Worm (Caenorhabditis elegans): ENCODE measurements around the gene lin-29.

lin-29 gene

ce11 chrII:11960596-11961217, 25.6 kb upstream of the lin-29 start (continued):
- TF ChIP-seq B0261.1 (tag; optimal IDR thresholded peaks at IDR 0.05): peak; percentile 100
- TF ChIP-seq nfya-2 (GFP tag; IDR thresholded peaks at IDR 0.05): 0 out of 2 replicates have a peak, but pooled peaks have one; percentile 79
- TF ChIP-seq gei-17 (GFP tag; optimal IDR thresholded peaks at IDR 0.05): peak; percentile 78
- TF ChIP-seq egrh-3 (GFP tag; IDR thresholded peaks at IDR 0.05): peak; percentile 99
- peak; percentile 92 for TF ChIP-seq ztf-6 (GFP tag; IDR thresholded peaks at IDR 0.05)
- peak; percentile 59 for TF ChIP-seq xnd-1 (tag; optimal IDR thresholded peaks at IDR 0.05)
- no peak for TF ChIP-seq unc-62 (GFP tag; optimal IDR thresholded peaks at IDR 0.05)
- peak; percentile 71 for TF ChIP-seq nhr-80 (tag; optimal IDR thresholded peaks at IDR 0.05)
- TF ChIP-seq sdz-38 (tag; optimal IDR thresholded peaks at IDR 0.05): peak; percentile 60
- peak; percentile 87 for TF ChIP-seq ztf-18 (tag; optimal IDR thresholded peaks at IDR 0.05)
- TF ChIP-seq ceh-58 (GFP tag; IDR thresholded peaks at IDR 0.05): peak; percentile 98
- TF ChIP-seq snpc-4 (GFP tag; optimal IDR thresholded peaks at IDR 0.05): peak; percentile 88
- peak; percentile 14 to 85 (median 78) for TF ChIP-seq snpc-4 (tag; optimal IDR thresholded peaks at IDR 0.05)
- peak; percentile 89 for TF ChIP-seq Y53F4B.3 (GFP tag; IDR thresholded peaks at IDR 0.05)
- peak; percentile 99 for TF ChIP-seq ztf-25 (GFP tag; IDR thresholded peaks at IDR 0.05)
- peak; percentile 99 for TF ChIP-seq zim-3 (tag; optimal IDR thresholded peaks at IDR 0.05)
- peak; percentile 89 for TF ChIP-seq F49E8.2 (tag; optimal IDR thresholded peaks at IDR 0.05; ENCODE audit: insufficient read depth)
- peak; percentile 52 for TF ChIP-seq F55B11.4 (tag; optimal IDR thresholded peaks at IDR 0.05; ENCODE audit: borderline replicate concordance, insufficient read depth)
- TF ChIP-seq zfh-2 (GFP tag; conservative IDR thresholded peaks at IDR 0.05): peak; percentile 100
- peak; percentile 96 for TF ChIP-seq sea-2 (GFP tag; IDR thresholded peaks at IDR 0.05)
- peak; percentile 99 for TF ChIP-seq T26A5.8 (tag; optimal IDR thresholded peaks at IDR 0.05)
- TF ChIP-seq egl-18 (GFP tag; IDR thresholded peaks at IDR 0.05): peak; percentile 92
- peak; percentile 99 for TF ChIP-seq F57A8.1 (GFP tag; optimal IDR thresholded peaks at IDR 0.05)
- peak; percentile 92 for TF ChIP-seq lsy-27 (tag; optimal IDR thresholded peaks at IDR 0.05; ENCODE audit: borderline replicate concordance, insufficient read depth)
- peak; percentile 100 for TF ChIP-seq lin-26 (GFP tag; IDR thresholded peaks at IDR 0.05)
- peak; percentile 77 for TF ChIP-seq madf-8 (GFP tag; conservative IDR thresholded peaks at IDR 0.05)
- peak; percentile 92 for TF ChIP-seq F57C9.4 (tag; optimal IDR thresholded peaks at IDR 0.05)
- peak; percentile 100 for TF ChIP-seq tbp1 (GFP tag; optimal IDR thresholded peaks at IDR 0.05)
- no peak for TF ChIP-seq nfya-1 (tag; optimal IDR thresholded peaks at IDR 0.05; ENCODE audit: borderline replicate concordance, insufficient read depth)
- peak; percentile 99 for TF ChIP-seq egl-44 (GFP tag; IDR thresholded peaks at IDR 0.05)
- TF ChIP-seq F33H1.4 (GFP tag; IDR thresholded peaks at IDR 0.05): peak; percentile 76
- TF ChIP-seq snpc-1.3 (tag; optimal IDR thresholded peaks at IDR 0.05; ENCODE audit: insufficient read depth): peak; percentile 96
- TF ChIP-seq nhr-90 (tag; optimal IDR thresholded peaks at IDR 0.05): peak; percentile 98
- TF ChIP-seq cebp-1 (GFP tag; IDR thresholded peaks at IDR 0.05): peak; percentile 88
- TF ChIP-seq cebp-1 (tag; optimal IDR thresholded peaks at IDR 0.05): peak; percentile 95
- peak; percentile 91 for TF ChIP-seq hlh-12 (tag; optimal IDR thresholded peaks at IDR 0.05)
- peak; percentile 87 for TF ChIP-seq him-1 (tag; optimal IDR thresholded peaks at IDR 0.05)
- TF ChIP-seq mcd-1 (GFP tag; IDR thresholded peaks at IDR 0.05): peak; percentile 93
- TF ChIP-seq ceh-79 (tag; optimal IDR thresholded peaks at IDR 0.05): peak; percentile 97
- TF ChIP-seq madf-3 (GFP tag; IDR thresholded peaks at IDR 0.05): peak; percentile 95
- peak; percentile 68; the same call in 1 of the 2 replicates for TF ChIP-seq aptf-2 (GFP tag; conservative IDR thresholded peaks at IDR 0.05)
- TF ChIP-seq lag-1 (GFP tag; IDR thresholded peaks at IDR 0.05): peak; percentile 71; the same call in 1 of the 2 replicates
- TF ChIP-seq efl-1 (GFP tag; optimal IDR thresholded peaks at IDR 0.05): peak; percentile 49
- peak; percentile 84 for TF ChIP-seq ztf-3 (GFP tag; optimal IDR thresholded peaks at IDR 0.05)
- peak; percentile 85 for TF ChIP-seq lin-40 (tag; optimal IDR thresholded peaks at IDR 0.05)
- TF ChIP-seq rcor-1 (GFP tag; IDR thresholded peaks at IDR 0.05): peak; percentile 93
- TF ChIP-seq ama-1 (optimal IDR thresholded peaks at IDR 0.05): no peak
- TF ChIP-seq ama-1 (GFP tag; optimal IDR thresholded peaks at IDR 0.05): peak; percentile 90 to 96

Measured in whole organism, young adult.